Fruit fly (Drosophila melanogaster) whole organism, embryonic: Measurements from ENCODE around the gene PolD2.
A peak's percentile ranks its signal among the peaks of the same experiment; 100 is the strongest.

ENCODE experiments used
- Abd-B ChIP-seq: fragments of 200-800 bp; sonication (Bioruptor generic); optimal IDR thresholded peaks from 2 replicates; lab custom pipeline; 2018; ENCODE audit warnings: missing biosample characterization, mild to moderate bottlenecking, missing genetic modification characterization, moderate library complexity
- Adf1 ChIP-seq: fragments of 200-800 bp; sonication (Bioruptor generic); IDR thresholded peaks from 2 replicates; pipeline ENCODE4 v1.3.6; 2022; ENCODE audit warnings: missing biosample characterization, missing genetic modification characterization
- Asciz ChIP-seq: fragments of 200-800 bp; sonication (Bioruptor generic); optimal IDR thresholded peaks from 2 replicates; lab custom pipeline; 2017; ENCODE audit warnings: missing biosample characterization, mild to moderate bottlenecking, missing genetic modification characterization, missing genetic modification reagents
- B-H2 ChIP-seq: fragments of 200-800 bp; sonication (Bioruptor generic); optimal IDR thresholded peaks from 2 replicates; lab custom pipeline; 2018; ENCODE audit warnings: missing biosample characterization, mild to moderate bottlenecking, missing genetic modification characterization
- Bdp1 ChIP-seq: fragments of 200-800 bp; sonication (Bioruptor generic); optimal IDR thresholded peaks from 3 replicates; lab custom pipeline; 2016; ENCODE audit warnings: missing biosample characterization, missing genetic modification characterization
- CG10209 ChIP-seq: fragments of 200-800 bp; sonication (Bioruptor generic); optimal IDR thresholded peaks from 3 replicates; lab custom pipeline; 2017; ENCODE audit warnings: missing biosample characterization, mild to moderate bottlenecking, missing genetic modification characterization, missing genetic modification reagents
- CG10366 ChIP-seq: fragments of 200-800 bp; sonication (Bioruptor generic); IDR thresholded peaks from 2 replicates; pipeline ENCODE4 v1.3.6; 2022; ENCODE audit warnings: missing biosample characterization, missing genetic modification characterization
- CG11085 ChIP-seq: fragments of 200-800 bp; sonication (Bioruptor generic); IDR thresholded peaks from 2 replicates; pipeline ENCODE4 v1.3.6; 2022; ENCODE audit warnings: missing biosample characterization, missing genetic modification characterization
- CG12155 ChIP-seq: fragments of 200-800 bp; sonication (Bioruptor generic); optimal IDR thresholded peaks from 3 replicates; lab custom pipeline; 2016; ENCODE audit warnings: missing biosample characterization, missing genetic modification characterization
- CG12391 ChIP-seq: fragments of 200-800 bp; sonication (Bioruptor generic); optimal IDR thresholded peaks from 3 replicates; lab custom pipeline; 2018; ENCODE audit warnings: missing biosample characterization, mild to moderate bottlenecking, missing genetic modification characterization, moderate library complexity
- CG12744 ChIP-seq: fragments of 200-800 bp; sonication (Bioruptor generic); optimal IDR thresholded peaks from 2 replicates; lab custom pipeline; 2016; ENCODE audit warnings: missing biosample characterization, missing genetic modification characterization
- CG13296 ChIP-seq: fragments of 200-800 bp; sonication (Bioruptor generic); optimal IDR thresholded peaks from 3 replicates; lab custom pipeline; 2018; ENCODE audit warnings: missing biosample characterization, mild to moderate bottlenecking, missing genetic modification characterization
- CG14860 ChIP-seq: fragments of 200-800 bp; sonication (Bioruptor generic); IDR thresholded peaks from 3 replicates; pipeline ENCODE4 v1.3.6; 2022; ENCODE audit warnings: missing biosample characterization, missing genetic modification characterization; ENCODE audit not compliant: partially characterized antibody
- CG15696 ChIP-seq: fragments of 200-800 bp; sonication (Bioruptor generic); optimal IDR thresholded peaks from 2 replicates; lab custom pipeline; 2019; ENCODE audit warnings: missing biosample characterization, mild to moderate bottlenecking, missing genetic modification characterization, moderate library complexity
- CG18476 ChIP-seq: fragments of 200-800 bp; sonication (Bioruptor generic); optimal IDR thresholded peaks from 2 replicates; lab custom pipeline; 2016; ENCODE audit warnings: missing biosample characterization, mild to moderate bottlenecking, missing genetic modification characterization
- CG3726 ChIP-seq: fragments of 200-800 bp; sonication (Bioruptor generic); IDR thresholded peaks from 3 replicates; pipeline ENCODE4, ENCODE4 v1.3.6; 2022; ENCODE audit warnings: missing biosample characterization, missing genetic modification characterization
- CG4282 ChIP-seq: fragments of 200-800 bp; sonication (Bioruptor generic); optimal IDR thresholded peaks from 2 replicates; lab custom pipeline; 2016; ENCODE audit warnings: missing biosample characterization, missing genetic modification characterization
- CG6254 ChIP-seq: fragments of 200-800 bp; sonication (Bioruptor generic); optimal IDR thresholded peaks from 3 replicates; lab custom pipeline; 2017; ENCODE audit warnings: mild to moderate bottlenecking, missing biosample characterization, missing genetic modification reagents, missing genetic modification characterization
- CG7786 ChIP-seq: fragments of 200-800 bp; sonication (Bioruptor generic); optimal IDR thresholded peaks from 2 replicates; lab custom pipeline; 2016; ENCODE audit warnings: missing biosample characterization, missing genetic modification characterization
- CG8944 ChIP-seq: fragments of 200-800 bp; sonication (Bioruptor generic); optimal IDR thresholded peaks from 3 replicates; lab custom pipeline; 2016; ENCODE audit warnings: missing biosample characterization, missing genetic modification characterization
- CoRest ChIP-seq: fragments of 200-800 bp; sonication (Bioruptor generic); optimal IDR thresholded peaks from 3 replicates; lab custom pipeline; 2018; ENCODE audit warnings: missing biosample characterization, mild to moderate bottlenecking, missing genetic modification characterization, moderate library complexity
- Dad ChIP-seq: fragments of 200-800 bp; sonication (Bioruptor generic); optimal IDR thresholded peaks from 3 replicates; lab custom pipeline; 2016; ENCODE audit warnings: missing biosample characterization, missing genetic modification characterization
- Dbx ChIP-seq: fragments of 200-800 bp; sonication (Bioruptor generic); IDR thresholded peaks from 3 replicates; pipeline ENCODE4 v1.3.6; 2022; ENCODE audit warnings: missing biosample characterization, missing genetic modification characterization
- E2f2 ChIP-seq: fragments of 200-800 bp; sonication (Bioruptor generic); IDR thresholded peaks from 2 replicates; pipeline ENCODE4 v1.3.6; 2022; ENCODE audit warnings: missing biosample characterization, missing genetic modification characterization
- Fer1 ChIP-seq: fragments of 200-800 bp; sonication (Bioruptor generic); optimal IDR thresholded peaks from 2 replicates; lab custom pipeline; 2017; ENCODE audit warnings: missing biosample characterization, mild to moderate bottlenecking, missing genetic modification characterization
- Hey ChIP-seq: fragments of 200-800 bp; sonication (Bioruptor generic); optimal IDR thresholded peaks from 3 replicates; lab custom pipeline; 2018; ENCODE audit warnings: missing biosample characterization, mild to moderate bottlenecking, missing genetic modification characterization
- Hmx ChIP-seq: fragments of 200-800 bp; sonication (Bioruptor generic); optimal IDR thresholded peaks from 2 replicates; lab custom pipeline; 2016; ENCODE audit warnings: missing biosample characterization, missing genetic modification characterization
- Hr51 ChIP-seq, 2 experiments: fragments of 200-800 bp; sonication (Bioruptor generic); optimal IDR thresholded peaks; 2 replicates in 1 of 2; 3 replicates in 1 of 2; lab custom pipeline; 2016 to 2018; ENCODE audit warnings: missing biosample characterization in 2 of 2, missing genetic modification characterization in 2 of 2, mild to moderate bottlenecking in 1 of 2, moderate library complexity in 1 of 2
- Neu2 ChIP-seq: fragments of 200-800 bp; sonication (Bioruptor generic); optimal IDR thresholded peaks from 3 replicates; lab custom pipeline; 2016; ENCODE audit warnings: missing biosample characterization, missing genetic modification characterization, borderline replicate concordance
- Opbp ChIP-seq: fragments of 200-800 bp; sonication (Bioruptor generic); IDR thresholded peaks from 3 replicates; pipeline ENCODE4 v1.3.6; 2022; ENCODE audit warnings: missing biosample characterization, missing genetic modification characterization; ENCODE audit not compliant: partially characterized antibody
- Ravus ChIP-seq: fragments of 200-800 bp; sonication (Bioruptor generic); IDR thresholded peaks from 2 replicates; pipeline ENCODE4 v1.3.6; 2022; ENCODE audit warnings: missing biosample characterization, missing genetic modification characterization
- Sry-δ ChIP-seq: fragments of 200-800 bp; sonication (Bioruptor generic); optimal IDR thresholded peaks from 2 replicates; lab custom pipeline; 2016; ENCODE audit warnings: missing biosample characterization, missing genetic modification characterization
- Xrp1 ChIP-seq: fragments of 200-800 bp; sonication (Bioruptor generic); IDR thresholded peaks from 2 replicates; pipeline ENCODE4 v1.3.6; 2022; ENCODE audit warnings: missing biosample characterization, missing genetic modification characterization
- ato ChIP-seq: fragments of 200-800 bp; sonication (Bioruptor generic); IDR thresholded peaks from 2 replicates; pipeline ENCODE4 v1.3.6; 2022; ENCODE audit warnings: missing biosample characterization, missing genetic modification characterization; ENCODE audit not compliant: partially characterized antibody
- fd102C ChIP-seq: fragments of 200-800 bp; sonication (Bioruptor generic); optimal IDR thresholded peaks from 2 replicates; lab custom pipeline; 2018; ENCODE audit warnings: missing biosample characterization, mild to moderate bottlenecking, missing genetic modification characterization, moderate library complexity
- fd96Cb ChIP-seq: fragments of 200-800 bp; sonication (Bioruptor generic); optimal IDR thresholded peaks from 2 replicates; lab custom pipeline; 2018; ENCODE audit warnings: missing biosample characterization, mild to moderate bottlenecking, missing genetic modification characterization, moderate library complexity
- ftz-f1 ChIP-seq: fragments of 200-800 bp; sonication (Bioruptor generic); optimal IDR thresholded peaks from 2 replicates; lab custom pipeline; 2016; ENCODE audit warnings: missing biosample characterization, missing genetic modification characterization
- insv ChIP-seq, 2 experiments: fragments of 200-800 bp; sonication (Bioruptor generic); optimal IDR thresholded peaks; 3 replicates each; lab custom pipeline; 2016 to 2018; ENCODE audit warnings: missing biosample characterization in 2 of 2, missing genetic modification characterization in 2 of 2
- inv ChIP-seq: fragments of 200-800 bp; sonication (Bioruptor generic); IDR thresholded peaks from 2 replicates; pipeline ENCODE4 v1.3.6; 2022; ENCODE audit warnings: missing biosample characterization, missing genetic modification characterization; ENCODE audit not compliant: partially characterized antibody
- jigr1 ChIP-seq: fragments of 200-800 bp; sonication (Bioruptor generic); IDR thresholded peaks from 3 replicates; pipeline ENCODE4 v1.3.6; 2022; ENCODE audit warnings: missing biosample characterization, missing genetic modification characterization
- lola ChIP-seq, 3 experiments: fragments of >200 bp in 2 of 3; fragments of 200-800 bp in 1 of 3; sonication (Bioruptor generic) in 1 of 3; optimal IDR thresholded peaks; 2 replicates each; lab custom pipeline; 2017 to 2019; ENCODE audit warnings: missing biosample characterization in 3 of 3, missing genetic modification characterization in 3 of 3, mild to moderate bottlenecking in 1 of 3, moderate library complexity in 1 of 3
- nom ChIP-seq: fragments of 200-800 bp; sonication (Bioruptor generic); optimal IDR thresholded peaks from 2 replicates; lab custom pipeline; 2017; ENCODE audit warnings: missing biosample characterization, missing genetic modification characterization, mild to moderate bottlenecking, moderate library complexity, missing genetic modification reagents
- psq ChIP-seq: fragments of 200-800 bp; sonication (Bioruptor generic); optimal IDR thresholded peaks from 2 replicates; lab custom pipeline; 2017; ENCODE audit warnings: missing biosample characterization, missing genetic modification characterization
- run ChIP-seq: fragments of 200-800 bp; sonication (Bioruptor generic); optimal IDR thresholded peaks from 3 replicates; lab custom pipeline; 2018; ENCODE audit warnings: missing biosample characterization, mild to moderate bottlenecking, missing genetic modification characterization
- sens-2 ChIP-seq: fragments of 200-800 bp; sonication (Bioruptor generic); IDR thresholded peaks from 2 replicates; pipeline ENCODE4 v1.3.6; 2022; ENCODE audit warnings: missing biosample characterization, missing genetic modification characterization
- slbo ChIP-seq: fragments of 200-800 bp; sonication (Bioruptor generic); IDR thresholded peaks from 2 replicates; pipeline ENCODE4 v1.3.6; 2022; ENCODE audit warnings: missing biosample characterization, missing genetic modification characterization
- ssp ChIP-seq: fragments of 200-800 bp; sonication (Bioruptor generic); IDR thresholded peaks from 2 replicates; pipeline ENCODE4 v1.3.6; 2022; ENCODE audit warnings: missing biosample characterization, missing genetic modification characterization
- sug ChIP-seq: fragments of 200-800 bp; optimal IDR thresholded peaks from 2 replicates; lab custom pipeline; 2019; ENCODE audit warnings: missing biosample characterization, mild to moderate bottlenecking, missing genetic modification characterization, moderate library complexity
- tx ChIP-seq: fragments of 200-800 bp; sonication (Bioruptor generic); optimal IDR thresholded peaks from 2 replicates; lab custom pipeline; 2016; ENCODE audit warnings: missing biosample characterization, missing genetic modification characterization
- vnd ChIP-seq: fragments of 200-800 bp; sonication (Bioruptor generic); IDR thresholded peaks from 3 replicates; pipeline ENCODE4 v1.3.6; 2022; ENCODE audit warnings: missing biosample characterization, missing genetic modification characterization; ENCODE audit not compliant: partially characterized antibody
- wdn ChIP-seq: fragments of 200-800 bp; sonication (Bioruptor generic); IDR thresholded peaks from 2 replicates; pipeline ENCODE4 v1.3.6; 2022; ENCODE audit warnings: missing biosample characterization, missing genetic modification characterization

PolD2 gene

dm6 chr3L:1730873-1731272, 44.6 kb upstream of the PolD2 start, which contains the start of gene drpr (continued):
- TF ChIP-seq fd96Cb (tag; lab: Kevin White, UChicago) (no peak), vnd (no peak), wdn (GFP tag; lab: Robert Waterston, UW) (no peak), Sry-δ (peak; percentile 32), fd102C (GFP tag; lab: Kevin White, UChicago) (no peak), CG12391 (tag; lab: Kevin White, UChicago) (peak; percentile 26), B-H2 (GFP tag; lab: Kevin White, UChicago) (no peak), CG13296 (GFP tag; lab: Kevin White, UChicago) (peak; percentile 37), Hr51 (GFP tag; optimal IDR thresholded peaks at IDR 0.05; lab: Kevin White, UChicago) (no peak), ssp (GFP tag; lab: Robert Waterston, UW) (no peak), CG7786 (GFP tag; lab: Kevin White, UChicago) (no peak), CG3726 (GFP tag; lab: Robert Waterston, UW) (no peak), Abd-B (GFP tag; lab: Kevin White, UChicago) (no peak), Ravus (GFP tag; lab: Robert Waterston, UW) (no peak), CG10209 (no peak), sens-2 (GFP tag; lab: Robert Waterston, UW) (no peak), CG4282 (GFP tag; lab: Kevin White, UChicago) (no peak), run (tag; lab: Kevin White, UChicago) (peak; percentile 16), Opbp (GFP tag; lab: Robert Waterston, UW) (no peak), Dbx (GFP tag; lab: Robert Waterston, UW) (no peak), Neu2 (GFP tag; lab: Kevin White, UChicago) (no peak), Dad (GFP tag; lab: Kevin White, UChicago) (no peak), CG11085 (GFP tag; lab: Robert Waterston, UW) (no peak), Adf1 (GFP tag; lab: Robert Waterston, UW) (no peak), inv (no peak), CG14860 (no peak), CG15696 (tag; lab: Kevin White, UChicago) (peak; percentile 4), CG8944 (GFP tag; lab: Kevin White, UChicago) (no peak), CG6254 (no peak), insv (GFP tag; optimal IDR thresholded peaks at IDR 0.05; lab: Kevin White, UChicago) (no peak), ato (no peak; the same call in 1 of the 2 replicates), lola (GFP tag; optimal IDR thresholded peaks at IDR 0.05; lab: Kevin White, UChicago) (no peak), sug (tag; lab: Kevin White, UChicago) (peak; percentile 22), CG18476 (GFP tag; lab: Kevin White, UChicago) (no peak), slbo (no peak), ftz-f1 (GFP tag; lab: Kevin White, UChicago) (peak; percentile 1), CG12744 (GFP tag; lab: Kevin White, UChicago) (no peak), nom (GFP tag; lab: Kevin White, UChicago) (peak; percentile 53), psq (no peak), CG12155 (GFP tag; lab: Kevin White, UChicago) (no peak), Hey (no peak), tx (GFP tag; lab: Kevin White, UChicago) (no peak), Xrp1 (no peak), Bdp1 (GFP tag; lab: Kevin White, UChicago) (peak; percentile 28), CG10366 (GFP tag; lab: Robert Waterston, UW) (no peak), Fer1 (GFP tag; lab: Kevin White, UChicago) (peak; percentile 57), Asciz (GFP tag; lab: Kevin White, UChicago) (no peak), Hmx (GFP tag; lab: Kevin White, UChicago) (no peak), E2f2 (GFP tag; lab: Robert Waterston, UW) (peak; percentile 77), CoRest (peak; percentile 40), jigr1 (GFP tag; lab: Robert Waterston, UW) (no peak)
